Fruit fly (Drosophila melanogaster) whole organism, embryonic: Measurements from ENCODE around the gene Tollo.

Experiments used
- Blimp-1 ChIP-seq: fragments of 200-800 bp; sonication (Bioruptor generic); optimal IDR thresholded peaks from 3 replicates; lab custom pipeline; 2018; ENCODE audit warnings: missing biosample characterization, missing genetic modification characterization, mild to moderate bottlenecking, moderate library complexity, missing genetic modification reagents
- C15 ChIP-seq: fragments of 200-800 bp; sonication (Bioruptor generic); IDR thresholded peaks from 3 replicates; pipeline ENCODE4 v1.3.6; 2022; ENCODE audit warnings: missing biosample characterization, missing genetic modification characterization
- CG10209 ChIP-seq: fragments of 200-800 bp; sonication (Bioruptor generic); optimal IDR thresholded peaks from 3 replicates; lab custom pipeline; 2017; ENCODE audit warnings: missing biosample characterization, mild to moderate bottlenecking, missing genetic modification characterization, missing genetic modification reagents
- CG11695 ChIP-seq: fragments of 200-800 bp; sonication (Bioruptor generic); IDR thresholded peaks from 3 replicates; pipeline ENCODE4 v1.3.6; 2022; ENCODE audit warnings: missing biosample characterization, missing genetic modification characterization
- CG12104 ChIP-seq: fragments of 200-800 bp; sonication (Bioruptor generic); optimal IDR thresholded peaks from 3 replicates; lab custom pipeline; 2016; ENCODE audit warnings: missing biosample characterization, missing genetic modification characterization
- CG12391 ChIP-seq: fragments of 200-800 bp; sonication (Bioruptor generic); optimal IDR thresholded peaks from 3 replicates; lab custom pipeline; 2018; ENCODE audit warnings: missing biosample characterization, mild to moderate bottlenecking, missing genetic modification characterization, moderate library complexity
- CG13894 ChIP-seq: fragments of 200-800 bp; sonication (Bioruptor generic); optimal IDR thresholded peaks from 3 replicates; lab custom pipeline; 2018; ENCODE audit warnings: missing biosample characterization, mild to moderate bottlenecking, missing genetic modification characterization, moderate library complexity
- CG15479 ChIP-seq: fragments of 200-800 bp; sonication (Bioruptor generic); optimal IDR thresholded peaks from 3 replicates; lab custom pipeline; 2019; ENCODE audit warnings: missing biosample characterization, mild to moderate bottlenecking, missing genetic modification characterization, moderate library complexity
- CG15601 ChIP-seq: fragments of 200-800 bp; sonication (Bioruptor generic); optimal IDR thresholded peaks from 3 replicates; lab custom pipeline; 2019; ENCODE audit warnings: missing biosample characterization, mild to moderate bottlenecking, missing genetic modification characterization, moderate library complexity
- CG1792 ChIP-seq: fragments of 200-800 bp; sonication (Bioruptor generic); optimal IDR thresholded peaks from 2 replicates; lab custom pipeline; 2016; ENCODE audit warnings: missing biosample characterization, missing genetic modification characterization
- CG18599 ChIP-seq: fragments of 200-800 bp; sonication (Bioruptor generic); optimal IDR thresholded peaks from 3 replicates; lab custom pipeline; 2017; ENCODE audit warnings: missing biosample characterization, missing genetic modification characterization, mild to moderate bottlenecking, moderate library complexity, missing genetic modification reagents
- CG2678 ChIP-seq: fragments of 200-800 bp; sonication (Bioruptor generic); optimal IDR thresholded peaks from 3 replicates; lab custom pipeline; 2019; ENCODE audit warnings: missing biosample characterization, mild to moderate bottlenecking, missing genetic modification characterization, moderate library complexity
- CG4854 ChIP-seq: fragments of 200-800 bp; sonication (Bioruptor generic); optimal IDR thresholded peaks from 2 replicates; lab custom pipeline; 2016; ENCODE audit warnings: missing biosample characterization, missing genetic modification characterization, inconsistent platforms
- CG8290 ChIP-seq, 3 experiments: fragments of 200-800 bp; sonication (Bioruptor generic); optimal IDR thresholded peaks; 2 replicates each; lab custom pipeline; 2016 to 2019; ENCODE audit warnings: missing biosample characterization in 3 of 3, missing genetic modification characterization in 3 of 3, mild to moderate bottlenecking in 2 of 3, moderate library complexity in 1 of 3
- Fer1 ChIP-seq: fragments of 200-800 bp; sonication (Bioruptor generic); optimal IDR thresholded peaks from 2 replicates; lab custom pipeline; 2017; ENCODE audit warnings: missing biosample characterization, mild to moderate bottlenecking, missing genetic modification characterization
- Fer3 ChIP-seq: fragments of 200-800 bp; sonication (Bioruptor generic); optimal IDR thresholded peaks from 2 replicates; lab custom pipeline; 2018; ENCODE audit warnings: missing biosample characterization, mild to moderate bottlenecking, missing genetic modification characterization, moderate library complexity
- HHEX ChIP-seq: fragments of 200-800 bp; sonication (Bioruptor generic); optimal IDR thresholded peaks from 3 replicates; lab custom pipeline; 2017; ENCODE audit warnings: missing biosample characterization, mild to moderate bottlenecking, missing genetic modification characterization, missing genetic modification reagents
- MBD-R2 ChIP-seq: fragments of 200-800 bp; sonication (Bioruptor generic); IDR thresholded peaks from 2 replicates; pipeline ENCODE4 v1.3.6; 2022; ENCODE audit warnings: missing biosample characterization, missing genetic modification characterization
- Meics ChIP-seq: fragments of 200-800 bp; sonication (Bioruptor generic); optimal IDR thresholded peaks from 2 replicates; lab custom pipeline; 2017; ENCODE audit warnings: missing biosample characterization, mild to moderate bottlenecking, missing genetic modification characterization
- NC2α ChIP-seq: fragments of 200-800 bp; sonication (Bioruptor generic); optimal IDR thresholded peaks from 2 replicates; lab custom pipeline; 2016; ENCODE audit warnings: missing biosample characterization, missing genetic modification characterization
- Spps ChIP-seq: fragments of 200-800 bp; sonication (Bioruptor generic); optimal IDR thresholded peaks from 2 replicates; lab custom pipeline; 2018; ENCODE audit warnings: missing biosample characterization, mild to moderate bottlenecking, missing genetic modification characterization
- Taf1 ChIP-seq: fragments of 200-800 bp; sonication (Bioruptor generic); IDR thresholded peaks from 2 replicates; pipeline ENCODE4 v1.3.6; 2022; ENCODE audit warnings: missing biosample characterization, missing genetic modification characterization
- bcd ChIP-seq: fragments of 200-800 bp; sonication (Bioruptor generic); optimal IDR thresholded peaks from 2 replicates; lab custom pipeline; 2017; ENCODE audit warnings: missing biosample characterization, mild to moderate bottlenecking, missing genetic modification characterization
- btn ChIP-seq: fragments of 200-800 bp; sonication (Bioruptor generic); optimal IDR thresholded peaks from 2 replicates; lab custom pipeline; 2016; ENCODE audit warnings: missing biosample characterization, missing genetic modification characterization
- cg ChIP-seq: fragments of 200-800 bp; sonication (Bioruptor generic); optimal IDR thresholded peaks from 3 replicates; lab custom pipeline; 2019; ENCODE audit warnings: missing biosample characterization, mild to moderate bottlenecking, missing genetic modification characterization, moderate library complexity
- ci ChIP-seq: fragments of 200-800 bp; sonication (Bioruptor generic); IDR thresholded peaks from 3 replicates; pipeline ENCODE4 v1.3.6; 2022; ENCODE audit warnings: missing biosample characterization, missing genetic modification characterization
- crol ChIP-seq: fragments of 200-800 bp; sonication (Bioruptor generic); IDR thresholded peaks from 2 replicates; pipeline ENCODE4 v1.3.6; 2022; ENCODE audit warnings: missing biosample characterization, missing genetic modification characterization
- dysf ChIP-seq: fragments of 200-800 bp; sonication (Bioruptor generic); IDR thresholded peaks from 3 replicates; pipeline ENCODE4 v1.3.6; 2022; ENCODE audit warnings: missing biosample characterization, missing genetic modification characterization
- eve ChIP-seq, 2 experiments: fragments of >200 bp; optimal IDR thresholded peaks; 2 replicates each; lab custom pipeline; 2017; ENCODE audit warnings: missing biosample characterization in 2 of 2, missing genetic modification characterization in 2 of 2
- gt ChIP-seq: fragments of 200-800 bp; sonication (Bioruptor generic); IDR thresholded peaks from 2 replicates; pipeline ENCODE4 v1.3.6; 2022; ENCODE audit warnings: missing biosample characterization, missing genetic modification characterization
- h ChIP-seq: fragments of >200 bp; optimal IDR thresholded peaks from 2 replicates; lab custom pipeline; 2017
- oc ChIP-seq: fragments of 200-800 bp; sonication (Bioruptor generic); optimal IDR thresholded peaks from 2 replicates; lab custom pipeline; 2018; ENCODE audit warnings: missing biosample characterization, mild to moderate bottlenecking, missing genetic modification characterization, moderate library complexity
- pan ChIP-seq, 4 experiments: fragments of >200 bp in 3 of 4; fragments of 200-800 bp in 1 of 4; sonication (Bioruptor generic) in 1 of 4; optimal IDR thresholded peaks in 3 of 4; IDR thresholded peaks in 1 of 4; 2 replicates each; pipeline versions ENCODE4 v1.3.6 to Lab custom; 2017 to 2022; ENCODE audit warnings: missing biosample characterization in 2 of 4, missing genetic modification characterization in 2 of 4, mixed read lengths in 1 of 4
- pros ChIP-seq: fragments of 200-800 bp; sonication (Bioruptor generic); optimal IDR thresholded peaks from 3 replicates; lab custom pipeline; 2019; ENCODE audit warnings: missing biosample characterization, mild to moderate bottlenecking, missing genetic modification characterization, moderate library complexity
- slbo ChIP-seq: fragments of 200-800 bp; sonication (Bioruptor generic); IDR thresholded peaks from 2 replicates; pipeline ENCODE4 v1.3.6; 2022; ENCODE audit warnings: missing biosample characterization, missing genetic modification characterization
- sqz ChIP-seq: fragments of 200-800 bp; sonication (Bioruptor generic); optimal IDR thresholded peaks from 3 replicates; lab custom pipeline; 2018; ENCODE audit warnings: missing biosample characterization, mild to moderate bottlenecking, missing genetic modification characterization
- tap ChIP-seq: fragments of 200-800 bp; optimal IDR thresholded peaks from 3 replicates; lab custom pipeline; 2019; ENCODE audit warnings: missing biosample characterization, mild to moderate bottlenecking, missing genetic modification characterization, moderate library complexity

The Tollo gene

dm6 chr3L:15275469-15276153 lies 40.2 kb downstream of the Tollo start (continued):
- TF ChIP-seq oc (tag; lab: Kevin White, UChicago) = peak; percentile 15
- peak; percentile 3 for TF ChIP-seq sqz
- peak; percentile 46 for TF ChIP-seq Meics
- TF ChIP-seq CG15601 = peak; percentile 31
- TF ChIP-seq CG15479 (GFP tag; lab: Kevin White, UChicago) = no peak
- TF ChIP-seq Fer3 = no peak
- TF ChIP-seq Blimp-1 (GFP tag; lab: Kevin White, UChicago) = peak; percentile 71
- TF ChIP-seq CG18599 (GFP tag; lab: Kevin White, UChicago) = peak; percentile 55
- TF ChIP-seq Spps (tag; lab: Kevin White, UChicago) = peak; percentile 14
- TF ChIP-seq bcd (GFP tag; lab: Kevin White, UChicago) = peak; percentile 39
- TF ChIP-seq cg (GFP tag; lab: Kevin White, UChicago) = peak; percentile 60
- 0 out of 3 replicates have a peak, but pooled peaks have one; percentile 24 for TF ChIP-seq CG11695 (GFP tag; lab: Robert Waterston, UW)
- no peak for TF ChIP-seq btn (GFP tag; lab: Kevin White, UChicago)
- TF ChIP-seq CG10209 (GFP tag; lab: Kevin White, UChicago) = peak; percentile 5
- no peak for TF ChIP-seq eve (GFP tag; optimal IDR thresholded peaks at IDR 0.05; lab: Kevin White, UChicago)
- no peak for TF ChIP-seq ci
- TF ChIP-seq MBD-R2 = no peak
- TF ChIP-seq pan (optimal IDR thresholded peaks at IDR 0.05; lab: Kevin White, UChicago) = no peak
- peak in 1 of 2 experiments; percentile 14 for TF ChIP-seq pan (GFP tag; optimal IDR thresholded peaks at IDR 0.05 in 1 of 2, IDR thresholded peaks at IDR 0.05 in 1 of 2)
- no peak for TF ChIP-seq NC2α (GFP tag; lab: Kevin White, UChicago)
- peak; percentile 50 for TF ChIP-seq CG12104 (GFP tag; lab: Kevin White, UChicago)
- peak; percentile 54 for TF ChIP-seq CG12391 (tag; lab: Kevin White, UChicago)
- TF ChIP-seq crol (GFP tag; lab: Robert Waterston, UW) = peak; percentile 43; the same call in 1 of the 2 replicates
- no peak for TF ChIP-seq h
- TF ChIP-seq Fer1 (GFP tag; lab: Kevin White, UChicago) = peak; percentile 31
- TF ChIP-seq CG13894 (tag; lab: Kevin White, UChicago) = peak; percentile 3
- TF ChIP-seq gt = no peak
- TF ChIP-seq slbo (GFP tag; lab: Robert Waterston, UW) = 0 out of 2 replicates have a peak, but pooled peaks have one; percentile 13
- TF ChIP-seq tap (tag; lab: Kevin White, UChicago) = peak; percentile 33
- TF ChIP-seq CG2678 (tag; lab: Kevin White, UChicago) = peak; percentile 59
- TF ChIP-seq CG1792 = no peak
- no peak for TF ChIP-seq CG8290 (GFP tag; optimal IDR thresholded peaks at IDR 0.05; lab: Kevin White, UChicago)
- TF ChIP-seq CG8290 (tag; optimal IDR thresholded peaks at IDR 0.05; lab: Kevin White, UChicago) = no peak
- no peak for TF ChIP-seq HHEX (GFP tag; lab: Kevin White, UChicago)
- TF ChIP-seq dysf (GFP tag; lab: Robert Waterston, UW) = peak; percentile 44; the same call in 1 of the 3 replicates
- no peak for TF ChIP-seq CG4854 (GFP tag; lab: Kevin White, UChicago)
- no peak for TF ChIP-seq Taf1

DNA sequence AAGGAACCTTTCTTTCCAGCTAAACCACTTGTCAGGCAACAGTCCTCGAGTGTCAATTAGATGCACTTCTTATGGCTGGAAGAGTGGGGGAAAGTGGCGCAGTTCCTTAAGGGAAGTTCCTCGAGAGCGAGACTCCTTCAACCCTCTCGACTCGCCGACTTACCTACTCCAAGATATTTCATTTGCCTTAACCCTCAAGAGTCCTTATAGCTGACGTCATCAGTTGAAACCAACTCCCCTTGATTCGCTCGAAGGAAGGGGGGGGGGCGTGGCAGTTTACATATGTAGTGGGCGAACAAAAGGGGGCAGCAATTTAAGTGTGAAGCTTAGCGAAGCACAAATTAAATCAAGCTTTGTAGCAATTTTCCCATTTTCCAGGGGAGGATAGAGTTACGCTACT lies 45.6 kb downstream of the Tollo start:
- TF ChIP-seq sqz (no peak), pros (GFP tag; lab: Kevin White, UChicago) (peak; percentile 60), CG15479 (GFP tag; lab: Kevin White, UChicago) (no peak), C15 (GFP tag; lab: Robert Waterston, UW) (no peak), crol (GFP tag; lab: Robert Waterston, UW) (peak; percentile 59)
